Fruit fly (Drosophila melanogaster): ENCODE data around the gene Cyp28d1.

Gene Cyp28d1

DNA sequence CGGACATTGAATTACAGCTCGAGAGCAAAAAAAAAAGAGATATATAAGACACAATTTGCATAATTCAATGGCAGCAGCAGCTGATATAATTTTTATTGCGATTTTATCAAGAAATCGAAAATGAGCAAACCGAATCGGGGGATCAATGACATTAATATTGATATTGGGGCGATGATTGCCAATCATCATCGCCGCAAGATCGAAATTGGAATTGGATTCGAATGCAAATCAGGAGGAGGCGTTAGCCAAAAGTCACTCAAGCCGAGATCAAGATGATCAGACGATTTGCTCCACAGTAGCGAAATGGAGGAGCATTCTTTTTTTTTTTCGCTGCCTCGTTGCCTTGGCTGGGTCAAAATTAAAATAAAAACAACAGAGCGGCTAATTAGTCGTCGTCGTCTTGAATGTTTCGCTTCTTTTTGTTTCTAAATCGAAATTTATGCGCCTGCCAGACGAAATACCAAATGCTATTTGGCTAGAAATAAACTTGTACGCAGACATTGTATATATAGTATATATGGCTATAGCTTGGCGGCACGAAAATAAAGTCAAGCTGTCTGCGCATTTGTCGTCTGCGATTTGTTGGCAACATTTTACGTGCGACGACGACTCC, 19.6 kb downstream of the Cyp28d1 start:
- TF ChIP-seq Awh (GFP tag; IDR thresholded peaks at IDR 0.05) (peak; percentile 59; the same call in 1 of the 2 replicates), Med (GFP tag) (peak; percentile 24), MTF-1 (GFP tag; optimal IDR thresholded peaks at IDR 0.05; ENCODE audit: borderline replicate concordance) (no peak), abd-A (tag; optimal IDR thresholded peaks at IDR 0.05) (peak; percentile 75), eve (GFP tag; optimal IDR thresholded peaks at IDR 0.05) (peak in 1 of 2 experiments; percentile 44), sd (tag; optimal IDR thresholded peaks at IDR 0.05) (peak; percentile 50), CG12104 (GFP tag; optimal IDR thresholded peaks at IDR 0.05) (no peak), CG12769 (tag; optimal IDR thresholded peaks at IDR 0.05) (peak; percentile 5), grn (GFP tag; optimal IDR thresholded peaks at IDR 0.05) (peak; percentile 51), CG13894 (tag; optimal IDR thresholded peaks at IDR 0.05) (peak; percentile 51), twi (tag; optimal IDR thresholded peaks at IDR 0.05) (no peak), vvl (GFP tag; IDR thresholded peaks at IDR 0.05) (0 out of 2 replicates have a peak, but pooled peaks have one; percentile 36), Vsx1 (GFP tag; optimal IDR thresholded peaks at IDR 0.05) (peak; percentile 20), CG4617 (GFP tag; optimal IDR thresholded peaks at IDR 0.05; ENCODE audit: borderline replicate concordance) (no peak), chinmo (GFP tag; IDR thresholded peaks at IDR 0.05; ENCODE audit: partially characterized antibody) (0 out of 4 replicates have a peak, but pooled peaks have one; percentile 60)

DNA sequence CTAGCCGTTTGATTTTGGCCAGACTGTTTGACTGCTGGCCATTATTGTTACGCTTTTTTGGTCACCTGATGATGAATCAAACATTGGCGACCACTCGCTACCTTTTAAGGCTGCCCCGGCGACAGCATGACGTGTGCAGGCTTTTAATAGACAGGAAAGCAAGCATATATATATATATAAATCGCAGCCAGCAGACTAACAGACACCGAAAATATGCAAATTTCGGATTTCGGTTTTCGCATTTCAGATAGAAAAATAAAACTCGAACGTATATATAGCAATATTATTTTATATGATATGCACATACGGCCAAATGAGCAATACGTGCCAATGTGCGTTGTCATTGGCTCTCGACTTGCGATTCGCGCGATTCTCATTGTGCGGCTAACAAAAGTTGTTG, 20.5 kb downstream of the Cyp28d1 start:
- TF ChIP-seq H15 (GFP tag; IDR thresholded peaks at IDR 0.05) (no peak), CG11504 (tag; optimal IDR thresholded peaks at IDR 0.05) (peak; percentile 62), CG33213 (GFP tag; optimal IDR thresholded peaks at IDR 0.05) (no peak), Med (GFP tag) (peak; percentile 54)

DNA sequence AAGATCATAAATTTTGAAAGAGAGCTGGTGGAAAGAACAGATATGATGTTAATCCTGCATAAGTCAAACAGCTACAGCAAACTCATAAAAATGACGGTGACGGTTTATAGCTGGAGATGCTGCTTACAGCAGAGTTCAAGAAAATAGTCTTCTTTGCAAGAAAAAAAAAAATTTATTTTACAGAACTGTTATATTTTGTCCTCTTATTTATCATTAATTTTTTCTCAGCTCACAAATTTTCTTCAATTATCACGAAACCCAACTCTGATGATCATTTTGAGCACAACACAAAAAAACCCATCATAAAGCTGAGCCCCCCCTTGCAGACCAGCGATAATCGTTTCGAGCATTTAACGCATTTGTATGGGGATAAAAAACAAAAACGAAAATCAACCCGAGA, 21.2 kb downstream of the Cyp28d1 start:
- TF ChIP-seq Nf-YA (GFP tag; IDR thresholded peaks at IDR 0.05) (no peak), CG9876 (GFP tag; optimal IDR thresholded peaks at IDR 0.05) (no peak), Side (GFP tag; optimal IDR thresholded peaks at IDR 0.05) (no peak), Atf-2 (GFP tag; optimal IDR thresholded peaks at IDR 0.05) (no peak), CG10431 (GFP tag; optimal IDR thresholded peaks at IDR 0.05) (no peak), CG17186 (GFP tag; optimal IDR thresholded peaks at IDR 0.05) (no peak), crol (GFP tag; IDR thresholded peaks at IDR 0.05) (no peak), CG7987 (GFP tag; optimal IDR thresholded peaks at IDR 0.05) (no peak), Sox102F (GFP tag; optimal IDR thresholded peaks at IDR 0.05) (peak; percentile 24), Camta (GFP tag; optimal IDR thresholded peaks at IDR 0.05) (no peak), MTF-1 (GFP tag; optimal IDR thresholded peaks at IDR 0.05; ENCODE audit: borderline replicate concordance) (no peak), Doc2 (GFP tag; IDR thresholded peaks at IDR 0.05) (no peak), CG3995 (GFP tag; optimal IDR thresholded peaks at IDR 0.05) (no peak), oc (tag; optimal IDR thresholded peaks at IDR 0.05) (peak; percentile 14), Dref (GFP tag; IDR thresholded peaks at IDR 0.05) (no peak), CG6791 (GFP tag; IDR thresholded peaks at IDR 0.05; ENCODE audit: partially characterized antibody) (no peak), CG16813 (GFP tag; IDR thresholded peaks at IDR 0.05; ENCODE audit: partially characterized antibody) (no peak), Eip74EF (GFP tag; optimal IDR thresholded peaks at IDR 0.05) (no peak), CG17361 (GFP tag; IDR thresholded peaks at IDR 0.05) (0 out of 3 replicates have a peak, but pooled peaks have one; percentile 11), p53 (GFP tag; optimal IDR thresholded peaks at IDR 0.05) (no peak), slou (GFP tag; optimal IDR thresholded peaks at IDR 0.05) (no peak), CG12219 (GFP tag; optimal IDR thresholded peaks at IDR 0.05) (no peak), D19B (GFP tag; optimal IDR thresholded peaks at IDR 0.05) (no peak), CG9727 (GFP tag; optimal IDR thresholded peaks at IDR 0.05) (peak; percentile 2), kay (GFP tag; optimal IDR thresholded peaks at IDR 0.05) (no peak), Xrp1 (GFP tag; IDR thresholded peaks at IDR 0.05) (peak; percentile 25; the same call in 1 of the 2 replicates), lilli (GFP tag; optimal IDR thresholded peaks at IDR 0.05) (peak; percentile 14), cwo (GFP tag; optimal IDR thresholded peaks at IDR 0.05) (no peak), CG11085 (GFP tag; IDR thresholded peaks at IDR 0.05) (no peak), Lhr (GFP tag; optimal IDR thresholded peaks at IDR 0.05) (no peak)

Data from whole organism, embryonic.